Worm (Caenorhabditis elegans) whole organism, mixed stage, embryonic: ENCODE results near the gene ssq-1.
"Not testable (repeated sequence)": the region's sequence is repeated elsewhere in the genome, so short reads cannot be mapped to it uniquely, and the experiment has no call there.

Source experiments
- M03D4.4 ChIP-seq: sonication (generic microtip); optimal IDR thresholded peaks from 2 replicates; lab custom pipeline; 2017; ENCODE audit warnings: mild to moderate bottlenecking, missing genetic modification characterization, missing compliant biosample characterization
- bed-3 ChIP-seq: fragments of 200-800 bp; sonication (Bioruptor generic); optimal IDR thresholded peaks from 3 replicates; lab custom pipeline; 2018; ENCODE audit warnings: mild to moderate bottlenecking, missing genetic modification characterization, moderate library complexity, missing compliant biosample characterization
- ceh-43 ChIP-seq: fragments of 200-800 bp; sonication (Bioruptor generic); optimal IDR thresholded peaks from 2 replicates; lab custom pipeline; 2018; ENCODE audit warnings: mild to moderate bottlenecking, missing genetic modification characterization, moderate library complexity, missing compliant biosample characterization
- ceh-83 ChIP-seq: fragments of 200-800 bp; sonication (Bioruptor generic); optimal IDR thresholded peaks from 2 replicates; lab custom pipeline; 2018; ENCODE audit warnings: mild to moderate bottlenecking, missing genetic modification characterization, missing compliant biosample characterization
- ces-1 ChIP-seq: fragments of 150-350 bp; optimal IDR thresholded peaks from 2 replicates; lab custom pipeline; 2014; ENCODE audit warnings: missing biosample characterization, missing genetic modification reagents, missing genetic modification characterization
- cnd-1 ChIP-seq: fragments of 200-800 bp; sonication (Bioruptor generic); optimal IDR thresholded peaks from 2 replicates; lab custom pipeline; 2018; ENCODE audit warnings: mild to moderate bottlenecking, missing genetic modification characterization, missing compliant biosample characterization
- drap-1 ChIP-seq: fragments of 200-800 bp; sonication (Bioruptor generic); optimal IDR thresholded peaks from 3 replicates; lab custom pipeline; 2018; ENCODE audit warnings: mild to moderate bottlenecking, missing genetic modification characterization, missing compliant biosample characterization
- elt-3 ChIP-seq: fragments of 150-350 bp; optimal IDR thresholded peaks from 2 replicates; lab custom pipeline; 2014; ENCODE audit warnings: missing biosample characterization, missing genetic modification characterization
- flh-1 ChIP-seq: fragments of 200-800 bp; sonication (Bioruptor generic); optimal IDR thresholded peaks from 2 replicates; lab custom pipeline; 2018; ENCODE audit warnings: mild to moderate bottlenecking, missing genetic modification characterization, moderate library complexity, missing compliant biosample characterization
- ham-2 ChIP-seq: fragments of 200-800 bp; sonication (Bioruptor generic); optimal IDR thresholded peaks from 2 replicates; lab custom pipeline; 2018; ENCODE audit warnings: mild to moderate bottlenecking, missing genetic modification characterization, missing compliant biosample characterization
- hlh-1 ChIP-seq: fragments of 150-350 bp; optimal IDR thresholded peaks from 2 replicates; lab custom pipeline; 2014; ENCODE audit warnings: missing biosample characterization, missing genetic modification reagents, missing genetic modification characterization
- lin-13 ChIP-seq: fragments of 150-350 bp; optimal IDR thresholded peaks from 2 replicates; lab custom pipeline; 2014; ENCODE audit warnings: missing biosample characterization, missing genetic modification characterization
- lin-32 ChIP-seq: fragments of 200-800 bp; sonication (Bioruptor generic); optimal IDR thresholded peaks from 2 replicates; lab custom pipeline; 2018; ENCODE audit warnings: mild to moderate bottlenecking, missing genetic modification characterization, missing compliant biosample characterization
- lsy-2 ChIP-seq: fragments of 150-350 bp; optimal IDR thresholded peaks from 2 replicates; lab custom pipeline; 2014; ENCODE audit warnings: missing biosample characterization, missing genetic modification characterization
- mab-5 ChIP-seq: fragments of 150-350 bp; optimal IDR thresholded peaks from 2 replicates; lab custom pipeline; 2014; ENCODE audit warnings: missing biosample characterization, missing genetic modification characterization
- mep-1 ChIP-seq: fragments of 150-350 bp; optimal IDR thresholded peaks from 2 replicates; lab custom pipeline; 2017; ENCODE audit warnings: missing biosample characterization, missing genetic modification reagents, missing genetic modification characterization, inconsistent platforms
- mls-2 ChIP-seq: sonication (generic microtip); optimal IDR thresholded peaks from 2 replicates; lab custom pipeline; 2016; ENCODE audit warnings: mild to moderate bottlenecking, missing genetic modification characterization, moderate library complexity, missing compliant biosample characterization
- nhr-12 ChIP-seq: fragments of 150-350 bp; optimal IDR thresholded peaks from 2 replicates; lab custom pipeline; 2014; ENCODE audit warnings: missing biosample characterization, missing genetic modification characterization
- nhr-2 ChIP-seq: fragments of 150-350 bp; optimal IDR thresholded peaks from 2 replicates; lab custom pipeline; 2014; ENCODE audit warnings: missing biosample characterization, missing genetic modification characterization
- nhr-237 ChIP-seq: fragments of 150-350 bp; optimal IDR thresholded peaks from 2 replicates; lab custom pipeline; 2014; ENCODE audit warnings: missing biosample characterization, missing genetic modification characterization
- nhr-28 ChIP-seq: fragments of 150-350 bp; optimal IDR thresholded peaks from 2 replicates; lab custom pipeline; 2014; ENCODE audit warnings: missing biosample characterization, missing genetic modification characterization
- nhr-76 ChIP-seq: sonication (generic microtip); optimal IDR thresholded peaks from 2 replicates; lab custom pipeline; 2017; ENCODE audit warnings: missing biosample characterization, missing genetic modification characterization
- snpc-4 ChIP-seq: fragments of 150-350 bp; optimal IDR thresholded peaks from 2 replicates; lab custom pipeline; 2014; ENCODE audit warnings: missing biosample characterization, missing genetic modification characterization
- sptf-1 ChIP-seq: sonication (generic microtip); optimal IDR thresholded peaks from 2 replicates; lab custom pipeline; 2017; ENCODE audit warnings: mild to moderate bottlenecking, missing genetic modification characterization, moderate library complexity, missing compliant biosample characterization
- tbx-8 ChIP-seq: fragments of 200-800 bp; sonication (Bioruptor generic); optimal IDR thresholded peaks from 2 replicates; lab custom pipeline; 2018; ENCODE audit warnings: mild to moderate bottlenecking, missing genetic modification characterization, moderate library complexity, missing compliant biosample characterization
- unc-120 ChIP-seq: sonication (generic microtip); optimal IDR thresholded peaks from 2 replicates; lab custom pipeline; 2017; ENCODE audit warnings: missing genetic modification characterization, missing compliant biosample characterization; ENCODE audit not compliant: poor library complexity, severe bottlenecking
- unc-39 ChIP-seq: fragments of 150-350 bp; optimal IDR thresholded peaks from 2 replicates; lab custom pipeline; 2014; ENCODE audit warnings: missing biosample characterization, missing genetic modification characterization
- unc-62 ChIP-seq: fragments of 150-350 bp; optimal IDR thresholded peaks from 2 replicates; lab custom pipeline; 2014; ENCODE audit warnings: missing biosample characterization, missing genetic modification reagents, missing genetic modification characterization
- zip-8 ChIP-seq: fragments of 150-350 bp; optimal IDR thresholded peaks from 2 replicates; lab custom pipeline; 2014; ENCODE audit warnings: missing biosample characterization, missing genetic modification characterization
- ztf-11 ChIP-seq: fragments of 150-350 bp; optimal IDR thresholded peaks from 2 replicates; lab custom pipeline; 2014; ENCODE audit warnings: missing biosample characterization, missing genetic modification characterization

Gene ssq-1

DNA sequence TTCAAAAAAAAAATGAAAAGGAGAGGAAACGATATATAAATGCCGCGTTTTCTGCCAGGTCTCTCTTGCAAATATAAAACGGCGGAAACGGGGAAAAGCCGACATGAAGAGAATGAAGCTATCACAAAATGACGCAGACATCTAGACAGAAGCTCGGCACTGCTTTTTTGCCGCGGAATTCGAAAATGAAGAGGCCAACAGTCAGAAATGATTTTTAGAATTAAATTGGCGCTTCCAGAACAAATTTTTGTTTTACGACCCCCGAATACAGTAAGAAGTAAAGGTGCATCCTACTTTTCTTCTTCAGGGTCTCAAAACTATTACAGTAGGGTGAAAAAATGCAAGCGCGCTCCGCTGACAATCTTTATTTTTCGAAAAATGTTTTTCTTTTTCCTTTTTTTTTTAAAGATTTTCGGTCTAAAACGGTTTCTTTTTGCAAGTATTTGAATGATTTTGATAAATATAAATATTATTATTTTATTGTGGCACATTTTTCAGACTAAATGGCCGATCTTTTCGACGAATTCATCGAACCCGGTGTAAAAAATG is 27.1 kb upstream of the ssq-1 start, which contains the start of gene mtr-4:
TSS of gene mtr-4 (plus strand) at position 499 of the 549 bp plus-strand sequence.
- no peak for TF ChIP-seq sptf-1 (tag; lab: Kevin White, UChicago)
- no peak for TF ChIP-seq unc-120
- TF ChIP-seq lin-32, result no peak
- no peak for TF ChIP-seq flh-1 (GFP tag; lab: Kevin White, UChicago)
- no peak for TF ChIP-seq ztf-11 (tag; lab: Kevin White, UChicago)
- TF ChIP-seq zip-8, result no peak
- TF ChIP-seq ces-1 (GFP tag; lab: Kevin White, UChicago), result no peak
- TF ChIP-seq hlh-1 (tag; lab: Kevin White, UChicago), result no peak
- no peak for TF ChIP-seq cnd-1
- TF ChIP-seq snpc-4 (tag; lab: Kevin White, UChicago), result no peak
- TF ChIP-seq nhr-12 (tag; lab: Kevin White, UChicago), result no peak
- no peak for TF ChIP-seq lsy-2 (tag; lab: Kevin White, UChicago)
- TF ChIP-seq drap-1 (GFP tag; lab: Kevin White, UChicago), result no peak
- no peak for TF ChIP-seq ceh-43 (GFP tag; lab: Kevin White, UChicago)
- no peak for TF ChIP-seq nhr-76 (tag; lab: Kevin White, UChicago)
- no peak for TF ChIP-seq mep-1
- TF ChIP-seq lin-13, result no peak

DNA sequence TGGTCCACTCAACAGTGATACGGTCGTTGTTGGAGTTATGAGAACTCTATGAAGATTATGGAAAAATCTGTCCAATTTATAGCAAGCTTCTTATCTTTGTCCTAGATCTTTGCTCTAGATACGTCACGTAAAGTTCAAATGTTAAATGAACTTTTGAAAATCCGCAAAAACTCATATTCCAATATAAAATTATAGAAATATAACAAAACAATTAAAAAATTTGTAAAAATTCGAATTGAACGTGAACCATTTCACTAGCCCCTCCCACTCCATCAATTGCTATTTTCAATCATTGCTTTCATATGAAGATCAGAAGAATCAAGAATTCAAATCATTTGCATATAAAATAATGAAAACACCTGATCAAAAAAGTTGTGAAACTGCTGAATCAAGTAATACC is 19.8 kb upstream of the ssq-1 start, which contains the start of gene kin-21:
TSS of gene kin-21 (plus strand) at position 301 of the 400 bp plus-strand sequence.
- no peak for TF ChIP-seq ceh-43 (GFP tag; lab: Kevin White, UChicago)
- TF ChIP-seq bed-3 (GFP tag; lab: Kevin White, UChicago), result no peak
- TF ChIP-seq elt-3 (tag; lab: Kevin White, UChicago), result no peak
- no peak for TF ChIP-seq unc-62
- no peak for TF ChIP-seq ztf-11 (tag; lab: Kevin White, UChicago)
- TF ChIP-seq nhr-76 (tag; lab: Kevin White, UChicago), result no peak
- TF ChIP-seq mab-5 (tag; lab: Kevin White, UChicago), result no peak
- no peak for TF ChIP-seq nhr-2 (tag; lab: Kevin White, UChicago)
- TF ChIP-seq tbx-8 (GFP tag; lab: Kevin White, UChicago), result no peak
- no peak for TF ChIP-seq ham-2 (GFP tag; lab: Kevin White, UChicago)
- TF ChIP-seq nhr-237 (tag; lab: Kevin White, UChicago), result no peak
- no peak for TF ChIP-seq snpc-4 (tag; lab: Kevin White, UChicago)
- no peak for TF ChIP-seq hlh-1 (tag; lab: Kevin White, UChicago)

DNA sequence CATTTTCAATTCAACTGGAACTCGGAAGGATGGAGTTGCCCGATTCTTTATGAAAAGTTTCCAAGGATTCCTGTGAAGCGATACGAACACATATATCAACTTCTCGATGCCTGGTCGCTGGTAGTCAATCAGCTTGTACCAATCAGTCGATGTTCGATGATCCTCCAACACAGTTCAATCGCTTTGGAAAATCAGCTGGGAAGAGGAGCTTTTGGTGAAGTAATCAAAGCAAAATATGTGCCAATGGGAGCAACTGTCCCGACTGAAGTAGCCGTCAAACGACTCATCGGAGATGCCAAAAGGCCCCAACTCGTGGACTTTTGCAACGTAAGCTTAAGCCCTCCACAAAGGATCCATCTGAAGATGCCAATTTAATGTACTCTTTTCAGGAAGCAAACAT is 19.0 kb upstream of the ssq-1 start:
- TF ChIP-seq mls-2 (tag; lab: Kevin White, UChicago) (no peak), ceh-83 (GFP tag; lab: Kevin White, UChicago) (no peak), bed-3 (GFP tag; lab: Kevin White, UChicago) (no peak), mab-5 (tag; lab: Kevin White, UChicago) (no peak), zip-8 (no peak), hlh-1 (tag; lab: Kevin White, UChicago) (no peak), ces-1 (GFP tag; lab: Kevin White, UChicago) (no peak), ceh-43 (GFP tag; lab: Kevin White, UChicago) (no peak), nhr-237 (tag; lab: Kevin White, UChicago) (no peak), unc-39 (no peak), mep-1 (no peak), ztf-11 (tag; lab: Kevin White, UChicago) (no peak), nhr-28 (tag; lab: Kevin White, UChicago) (no peak), lin-13 (no peak)

DNA sequence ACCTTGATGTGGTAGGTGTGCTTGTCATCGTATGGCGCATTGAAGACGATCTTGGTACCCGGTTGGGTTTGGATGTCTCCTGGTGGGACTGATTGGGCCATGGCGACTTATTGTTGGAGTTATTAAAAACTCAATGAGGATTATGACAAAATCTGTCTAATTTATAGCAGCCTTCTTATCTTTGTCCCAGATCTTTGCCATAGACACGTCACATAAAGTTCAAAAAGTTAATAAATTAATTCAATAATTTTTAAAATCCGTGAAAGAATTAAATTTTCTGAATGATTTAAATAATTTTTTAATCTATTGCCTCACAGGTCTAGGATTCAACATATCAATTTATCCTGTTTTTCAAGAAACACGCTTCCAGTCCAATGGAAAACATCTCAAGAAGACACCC is 16.0 kb upstream of the ssq-1 start, which contains the start of gene msp-81:
TSS of gene msp-81 (minus strand) at position 101 of the 400 bp plus-strand sequence.
- no peak for TF ChIP-seq sptf-1 (tag; lab: Kevin White, UChicago)
- no peak for TF ChIP-seq nhr-2 (tag; lab: Kevin White, UChicago)
- TF ChIP-seq zip-8, result no peak
- no peak for TF ChIP-seq drap-1 (GFP tag; lab: Kevin White, UChicago)
- no peak for TF ChIP-seq mls-2 (tag; lab: Kevin White, UChicago)
- TF ChIP-seq ceh-83 (GFP tag; lab: Kevin White, UChicago), result no peak
- TF ChIP-seq unc-62, result no peak
- no peak for TF ChIP-seq unc-120
- TF ChIP-seq unc-39, result no peak
- TF ChIP-seq lin-13, result no peak
- TF ChIP-seq ztf-11 (tag; lab: Kevin White, UChicago), result no peak
- no peak for TF ChIP-seq nhr-12 (tag; lab: Kevin White, UChicago)
- TF ChIP-seq cnd-1, result no peak

DNA sequence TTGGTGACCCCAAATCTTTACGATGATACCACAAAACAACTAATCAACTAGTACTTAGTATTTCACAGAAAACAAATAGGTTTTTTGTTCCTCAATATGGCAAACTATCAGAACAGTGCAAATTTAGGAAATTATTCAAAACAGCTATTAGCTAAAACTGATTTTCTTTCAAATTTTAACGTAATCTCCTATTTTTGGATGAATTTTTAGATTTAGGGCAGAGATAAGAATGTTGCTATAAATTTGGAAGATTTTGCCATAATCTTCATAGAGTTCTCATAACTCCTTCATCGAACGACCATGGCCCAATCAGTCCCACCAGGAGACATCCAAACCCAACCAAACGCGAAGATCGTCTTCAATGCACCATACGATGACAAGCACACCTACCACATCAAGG is 15.0 kb upstream of the ssq-1 start, which contains the start of gene msp-10:
TSS of gene msp-10 (plus strand) at position 301 of the 400 bp plus-strand sequence.
- not testable (repeated sequence) for TF ChIP-seq M03D4.4 (tag; lab: Kevin White, UChicago); ceh-83 (GFP tag; lab: Kevin White, UChicago); mep-1
